Fruit fly (Drosophila melanogaster) whole organism, embryonic: ENCODE results near the gene Cat.

Source experiments
- Aef1 ChIP-seq: fragments of 200-800 bp; sonication (Bioruptor generic); IDR thresholded peaks from 3 replicates; pipeline ENCODE4 v1.3.6; 2022; ENCODE audit warnings: missing biosample characterization, missing genetic modification characterization
- CG10321 ChIP-seq: fragments of 200-800 bp; sonication (Bioruptor generic); IDR thresholded peaks from 2 replicates; pipeline ENCODE4 v1.3.6; 2022; ENCODE audit warnings: missing biosample characterization, missing genetic modification characterization
- CG10366 ChIP-seq: fragments of 200-800 bp; sonication (Bioruptor generic); IDR thresholded peaks from 2 replicates; pipeline ENCODE4 v1.3.6; 2022; ENCODE audit warnings: missing biosample characterization, missing genetic modification characterization
- CG11696 ChIP-seq: fragments of 200-800 bp; sonication (Bioruptor generic); IDR thresholded peaks from 2 replicates; pipeline ENCODE4 v1.3.6; 2022; ENCODE audit warnings: missing biosample characterization, missing genetic modification characterization
- CG12071 ChIP-seq: fragments of 200-800 bp; sonication (Bioruptor generic); optimal IDR thresholded peaks from 3 replicates; lab custom pipeline; 2018; ENCODE audit warnings: missing biosample characterization, mild to moderate bottlenecking, missing genetic modification characterization
- CG13287 ChIP-seq: fragments of 200-800 bp; sonication (Bioruptor generic); IDR thresholded peaks from 2 replicates; pipeline ENCODE4 v1.3.6; 2022; ENCODE audit warnings: missing biosample characterization, missing genetic modification characterization; ENCODE audit not compliant: partially characterized antibody
- CG14441 ChIP-seq: fragments of 200-800 bp; sonication (Bioruptor generic); IDR thresholded peaks from 2 replicates; pipeline ENCODE4 v1.3.6; 2022; ENCODE audit warnings: missing biosample characterization, missing genetic modification characterization
- CG15269 ChIP-seq: fragments of 200-800 bp; sonication (Bioruptor generic); optimal IDR thresholded peaks from 2 replicates; lab custom pipeline; 2018; ENCODE audit warnings: missing biosample characterization, mild to moderate bottlenecking, missing genetic modification characterization, moderate library complexity
- CG16863 ChIP-seq: fragments of 200-800 bp; sonication (Bioruptor generic); optimal IDR thresholded peaks from 3 replicates; lab custom pipeline; 2016; ENCODE audit warnings: missing biosample characterization, missing genetic modification characterization
- CG17361 ChIP-seq: fragments of 200-800 bp; sonication (Bioruptor generic); IDR thresholded peaks from 3 replicates; pipeline ENCODE4 v1.3.6; 2022; ENCODE audit warnings: missing biosample characterization, missing genetic modification characterization
- CG2712 ChIP-seq: fragments of 200-800 bp; optimal IDR thresholded peaks from 3 replicates; lab custom pipeline; 2019; ENCODE audit warnings: missing biosample characterization, mild to moderate bottlenecking, missing genetic modification characterization, moderate library complexity
- CG33213 ChIP-seq: fragments of 200-800 bp; sonication (Bioruptor generic); optimal IDR thresholded peaks from 3 replicates; lab custom pipeline; 2016; ENCODE audit warnings: missing biosample characterization, missing genetic modification characterization
- CG4730 ChIP-seq: fragments of 200-800 bp; sonication (Bioruptor generic); IDR thresholded peaks from 2 replicates; pipeline ENCODE4 v1.3.6; 2022; ENCODE audit warnings: missing biosample characterization, missing genetic modification characterization
- CG6683 ChIP-seq: fragments of 200-800 bp; sonication (Bioruptor generic); optimal IDR thresholded peaks from 2 replicates; lab custom pipeline; 2017; ENCODE audit warnings: missing biosample characterization, mild to moderate bottlenecking, missing genetic modification characterization, missing genetic modification reagents
- CG7786 ChIP-seq: fragments of 200-800 bp; sonication (Bioruptor generic); optimal IDR thresholded peaks from 2 replicates; lab custom pipeline; 2016; ENCODE audit warnings: missing biosample characterization, missing genetic modification characterization
- Deaf1 ChIP-seq: fragments of 200-800 bp; optimal IDR thresholded peaks from 3 replicates; lab custom pipeline; 2019; ENCODE audit warnings: missing biosample characterization, mild to moderate bottlenecking, missing genetic modification characterization, moderate library complexity
- Doc2 ChIP-seq: fragments of 200-800 bp; sonication (Bioruptor generic); IDR thresholded peaks from 2 replicates; pipeline ENCODE4 v1.3.6; 2022; ENCODE audit warnings: missing biosample characterization, missing genetic modification characterization
- Drgx ChIP-seq: fragments of 200-800 bp; sonication (Bioruptor generic); IDR thresholded peaks from 2 replicates; pipeline ENCODE4 v1.3.6; 2022; ENCODE audit warnings: missing biosample characterization, missing genetic modification characterization
- HmgZ ChIP-seq: fragments of 200-800 bp; sonication (Bioruptor generic); optimal IDR thresholded peaks from 2 replicates; lab custom pipeline; 2018; ENCODE audit warnings: missing biosample characterization, mild to moderate bottlenecking, missing genetic modification characterization
- Hsf ChIP-seq: fragments of 200-800 bp; sonication (Bioruptor generic); optimal IDR thresholded peaks from 3 replicates; lab custom pipeline; 2016; ENCODE audit warnings: missing biosample characterization, missing genetic modification characterization
- Mad ChIP-seq: fragments of 200-800 bp; sonication (Bioruptor generic); optimal IDR thresholded peaks from 2 replicates; lab custom pipeline; 2016; ENCODE audit warnings: missing biosample characterization, missing genetic modification characterization
- NFAT ChIP-seq: fragments of 200-800 bp; sonication (Bioruptor generic); IDR thresholded peaks from 2 replicates; pipeline ENCODE4 v1.3.6; 2022; ENCODE audit warnings: missing biosample characterization, missing genetic modification characterization
- Ptx1 ChIP-seq: fragments of 200-800 bp; sonication (Bioruptor generic); IDR thresholded peaks from 2 replicates; pipeline ENCODE4 v1.3.6; 2022; ENCODE audit warnings: missing biosample characterization, missing genetic modification characterization
- Sox100B ChIP-seq: fragments of 200-800 bp; sonication (Bioruptor generic); optimal IDR thresholded peaks from 3 replicates; lab custom pipeline; 2018; ENCODE audit warnings: missing biosample characterization, mild to moderate bottlenecking, missing genetic modification characterization
- ase ChIP-seq: fragments of 200-800 bp; sonication (Bioruptor generic); IDR thresholded peaks from 3 replicates; pipeline ENCODE4 v1.3.6; 2022; ENCODE audit warnings: missing biosample characterization, missing genetic modification characterization
- bsh ChIP-seq, 2 experiments: fragments of 200-800 bp; sonication (Bioruptor generic); optimal IDR thresholded peaks; 2 replicates each; lab custom pipeline; 2017 to 2018; ENCODE audit warnings: mild to moderate bottlenecking in 2 of 2, missing biosample characterization in 2 of 2, missing genetic modification characterization in 2 of 2, moderate library complexity in 1 of 2
- chif ChIP-seq, 2 experiments: fragments of 200-800 bp; sonication (Bioruptor generic); optimal IDR thresholded peaks; 3 replicates each; lab custom pipeline; 2016; ENCODE audit warnings: missing biosample characterization in 2 of 2, missing genetic modification characterization in 2 of 2
- danr ChIP-seq: fragments of 200-800 bp; sonication (Bioruptor generic); IDR thresholded peaks from 2 replicates; pipeline ENCODE4 v1.3.6; 2022; ENCODE audit warnings: missing biosample characterization, missing genetic modification characterization
- ems ChIP-seq: fragments of 200-800 bp; sonication (Bioruptor generic); optimal IDR thresholded peaks from 3 replicates; lab custom pipeline; 2016; ENCODE audit warnings: missing biosample characterization, missing genetic modification characterization
- fd3F ChIP-seq: fragments of 200-800 bp; sonication (Bioruptor generic); optimal IDR thresholded peaks from 2 replicates; lab custom pipeline; 2018; ENCODE audit warnings: missing biosample characterization, mild to moderate bottlenecking, missing genetic modification characterization, moderate library complexity
- gem ChIP-seq: fragments of 200-800 bp; sonication (Bioruptor generic); optimal IDR thresholded peaks from 2 replicates; lab custom pipeline; 2019; ENCODE audit warnings: missing biosample characterization, mild to moderate bottlenecking, missing genetic modification characterization, moderate library complexity
- h ChIP-seq: fragments of >200 bp; optimal IDR thresholded peaks from 2 replicates; lab custom pipeline; 2017
- lbe ChIP-seq: fragments of 200-800 bp; sonication (Bioruptor generic); optimal IDR thresholded peaks from 2 replicates; lab custom pipeline; 2016; ENCODE audit warnings: missing biosample characterization, mild to moderate bottlenecking, missing genetic modification characterization
- lmd ChIP-seq: fragments of 200-800 bp; sonication (Bioruptor generic); IDR thresholded peaks from 2 replicates; pipeline ENCODE4 v1.3.6; 2022; ENCODE audit warnings: missing biosample characterization, missing genetic modification characterization
- mam ChIP-seq: fragments of 200-800 bp; sonication (Bioruptor generic); optimal IDR thresholded peaks from 3 replicates; lab custom pipeline; 2016; ENCODE audit warnings: missing biosample characterization, missing genetic modification characterization
- nom ChIP-seq: fragments of 200-800 bp; sonication (Bioruptor generic); optimal IDR thresholded peaks from 2 replicates; lab custom pipeline; 2017; ENCODE audit warnings: missing biosample characterization, missing genetic modification characterization, mild to moderate bottlenecking, moderate library complexity, missing genetic modification reagents
- pan ChIP-seq, 4 experiments: fragments of >200 bp in 3 of 4; fragments of 200-800 bp in 1 of 4; sonication (Bioruptor generic) in 1 of 4; optimal IDR thresholded peaks in 3 of 4; IDR thresholded peaks in 1 of 4; 2 replicates each; pipeline versions ENCODE4 v1.3.6 to Lab custom; 2017 to 2022; ENCODE audit warnings: missing biosample characterization in 2 of 4, missing genetic modification characterization in 2 of 4, mixed read lengths in 1 of 4
- sc ChIP-seq, 3 experiments: fragments of >200 bp in 2 of 3; fragments of 200-800 bp in 1 of 3; sonication (Bioruptor generic) in 1 of 3; optimal IDR thresholded peaks; 2 replicates in 2 of 3; 3 replicates in 1 of 3; lab custom pipeline; 2017; ENCODE audit warnings: mild to moderate bottlenecking in 1 of 3, missing biosample characterization in 1 of 3, missing genetic modification characterization in 1 of 3, missing genetic modification reagents in 1 of 3
- schlank ChIP-seq: fragments of 200-800 bp; sonication (Bioruptor generic); optimal IDR thresholded peaks from 2 replicates; lab custom pipeline; 2018; ENCODE audit warnings: missing biosample characterization, mild to moderate bottlenecking, missing genetic modification characterization
- sug ChIP-seq: fragments of 200-800 bp; optimal IDR thresholded peaks from 2 replicates; lab custom pipeline; 2019; ENCODE audit warnings: missing biosample characterization, mild to moderate bottlenecking, missing genetic modification characterization, moderate library complexity
- tup ChIP-seq: fragments of 200-800 bp; sonication (Bioruptor generic); optimal IDR thresholded peaks from 2 replicates; lab custom pipeline; 2016; ENCODE audit warnings: missing biosample characterization, mild to moderate bottlenecking, missing genetic modification characterization, moderate library complexity
- tx ChIP-seq: fragments of 200-800 bp; sonication (Bioruptor generic); optimal IDR thresholded peaks from 2 replicates; lab custom pipeline; 2016; ENCODE audit warnings: missing biosample characterization, missing genetic modification characterization

Gene Cat

DNA sequence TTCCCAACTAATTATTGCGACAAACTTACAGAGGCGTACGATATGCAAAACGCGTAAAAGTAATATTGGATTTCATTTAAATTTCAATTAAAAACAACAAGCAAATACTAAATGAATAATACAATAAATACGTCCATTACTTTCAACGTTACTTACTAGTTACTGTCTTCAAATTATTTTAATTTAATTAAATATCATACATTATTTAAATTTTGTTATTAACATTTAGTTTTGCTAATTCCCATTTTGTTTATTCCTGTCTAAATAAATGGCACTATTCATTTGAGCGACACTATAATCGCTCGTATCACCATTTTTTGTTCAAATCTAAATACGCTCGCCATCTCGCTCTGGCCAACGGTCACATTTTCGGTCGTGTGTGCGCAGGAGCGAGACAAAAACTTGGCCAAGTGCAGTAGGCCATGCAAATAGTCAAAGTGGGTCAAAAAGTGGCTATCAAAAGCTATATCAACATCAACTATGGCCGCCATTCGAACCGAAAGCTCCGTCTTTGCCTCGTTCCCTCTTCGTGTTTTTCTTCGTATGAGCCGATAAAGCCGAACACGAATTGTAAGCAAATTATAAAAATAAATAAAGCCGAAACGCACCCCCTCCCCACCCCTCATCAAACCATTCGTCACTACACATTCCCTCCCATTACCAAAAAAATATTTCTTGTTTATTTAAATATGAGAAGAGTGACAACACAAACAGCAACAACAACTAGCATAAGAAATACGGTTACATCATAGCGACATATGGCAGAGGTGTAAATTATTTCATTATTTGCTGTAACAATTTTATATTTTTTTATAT is 33.0 kb upstream of the Cat start (continued):
- no peak for TF ChIP-seq Aef1 (GFP tag; lab: Robert Waterston, UW)
- TF ChIP-seq danr (GFP tag; lab: Robert Waterston, UW), result peak; percentile 37; the same call in 1 of the 2 replicates
- TF ChIP-seq CG7786 (GFP tag; lab: Kevin White, UChicago), result peak; percentile 16
- TF ChIP-seq Doc2 (GFP tag; lab: Robert Waterston, UW), result no peak
- peak; percentile 41; the same call in 1 of the 3 replicates for TF ChIP-seq ase (GFP tag; lab: Robert Waterston, UW)
- peak; percentile 21; the same call in 1 of the 3 replicates for TF ChIP-seq CG17361 (GFP tag; lab: Robert Waterston, UW)
- TF ChIP-seq Ptx1 (GFP tag; lab: Robert Waterston, UW), result 0 out of 2 replicates have a peak, but pooled peaks have one; percentile 39
- peak; percentile 86 for TF ChIP-seq HmgZ (tag; lab: Kevin White, UChicago)
- peak; percentile 3 for TF ChIP-seq mam (GFP tag; lab: Kevin White, UChicago)
- TF ChIP-seq CG33213 (GFP tag; lab: Kevin White, UChicago), result peak; percentile 20
- TF ChIP-seq Deaf1, result peak; percentile 99
- peak; percentile 33; the same call in 1 of the 2 replicates for TF ChIP-seq CG13287 (GFP tag; lab: Robert Waterston, UW)
- no peak for TF ChIP-seq CG2712 (tag; lab: Kevin White, UChicago)
- TF ChIP-seq NFAT (GFP tag; lab: Robert Waterston, UW), result peak; percentile 33; the same call in 1 of the 2 replicates
- no peak for TF ChIP-seq chif (GFP tag; optimal IDR thresholded peaks at IDR 0.05; lab: Kevin White, UChicago)
- TF ChIP-seq CG10366 (GFP tag; lab: Robert Waterston, UW), result no peak; the same call in 1 of the 2 replicates
- TF ChIP-seq CG14441 (GFP tag; lab: Robert Waterston, UW), result peak; percentile 51; the same call in 1 of the 2 replicates

DNA sequence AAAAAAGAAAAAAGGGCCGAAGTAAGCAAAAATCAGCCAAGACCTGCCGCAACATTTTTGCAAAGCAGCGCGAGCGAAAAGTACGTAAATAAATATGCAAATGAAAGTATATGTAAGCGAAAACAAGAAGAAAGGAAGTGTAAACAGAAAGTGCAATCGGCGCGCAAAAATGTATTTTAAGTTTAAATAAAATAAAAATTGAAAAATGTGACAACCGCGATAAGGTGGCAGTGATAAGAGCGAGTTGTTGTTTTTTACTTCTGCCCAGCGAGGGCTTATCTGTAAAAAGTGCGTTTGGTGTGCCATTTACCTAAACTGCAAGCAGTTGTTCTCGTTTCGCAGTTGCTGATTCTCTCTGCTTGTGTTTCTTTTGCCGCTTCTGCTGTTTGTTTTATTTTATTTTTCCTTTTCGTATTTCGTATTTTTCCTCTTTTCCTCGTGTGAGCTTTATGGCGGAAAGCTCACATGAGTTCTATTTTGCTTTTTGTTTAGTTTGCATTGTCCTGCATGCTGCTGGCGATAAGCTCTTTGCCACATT is 31.7 kb upstream of the Cat start:
- 0 out of 2 replicates have a peak, but pooled peaks have one; percentile 7 for TF ChIP-seq CG11696 (GFP tag; lab: Robert Waterston, UW)
- TF ChIP-seq CG6683 (GFP tag; lab: Kevin White, UChicago), result no peak
- no peak for TF ChIP-seq CG15269 (tag; lab: Kevin White, UChicago)
- no peak for TF ChIP-seq Mad (GFP tag; lab: Kevin White, UChicago)
- no peak for TF ChIP-seq CG16863
- TF ChIP-seq schlank (tag; lab: Kevin White, UChicago), result no peak
- peak; percentile 89 for TF ChIP-seq nom (GFP tag; lab: Kevin White, UChicago)
- TF ChIP-seq bsh (GFP tag; optimal IDR thresholded peaks at IDR 0.05; lab: Kevin White, UChicago), result peak in 1 of 2 experiments; percentile 83
- no peak for TF ChIP-seq CG12071 (GFP tag; lab: Kevin White, UChicago)
- TF ChIP-seq h (lab: Kevin White, UChicago), result no peak
- no peak for TF ChIP-seq tup
- TF ChIP-seq CG10321 (GFP tag; lab: Robert Waterston, UW), result 0 out of 2 replicates have a peak, but pooled peaks have one; percentile 21
- TF ChIP-seq fd3F (GFP tag; lab: Kevin White, UChicago), result no peak
- TF ChIP-seq pan (optimal IDR thresholded peaks at IDR 0.05; lab: Kevin White, UChicago), result no peak
- TF ChIP-seq pan (GFP tag; optimal IDR thresholded peaks at IDR 0.05 in 1 of 2, IDR thresholded peaks at IDR 0.05 in 1 of 2), result no peak
- TF ChIP-seq sc (optimal IDR thresholded peaks at IDR 0.05; lab: Kevin White, UChicago), result no peak
- TF ChIP-seq sc (GFP tag; optimal IDR thresholded peaks at IDR 0.05; lab: Kevin White, UChicago), result no peak
- TF ChIP-seq Sox100B (GFP tag; lab: Kevin White, UChicago), result no peak
- TF ChIP-seq gem (tag; lab: Kevin White, UChicago), result no peak
- TF ChIP-seq Drgx, result peak; percentile 89
- no peak for TF ChIP-seq sug (tag; lab: Kevin White, UChicago)
- TF ChIP-seq ems, result no peak
- no peak for TF ChIP-seq Hsf (GFP tag; lab: Kevin White, UChicago)
- peak; percentile 26 for TF ChIP-seq lbe (GFP tag; lab: Kevin White, UChicago)
- no peak for TF ChIP-seq tx (GFP tag; lab: Kevin White, UChicago)
- no peak for TF ChIP-seq CG4730 (GFP tag; lab: Robert Waterston, UW)
- TF ChIP-seq CG33213 (GFP tag; lab: Kevin White, UChicago), result no peak
- no peak for TF ChIP-seq lmd (GFP tag; lab: Robert Waterston, UW)
